Worm (Caenorhabditis elegans) whole organism, late embryonic: ENCODE results near the gene C35D6.3.

ENCODE experiments used
- C08G9.2 ChIP-seq: sonication (generic microtip); optimal IDR thresholded peaks from 2 replicates; lab custom pipeline; 2016; ENCODE audit warnings: mild to moderate bottlenecking, missing genetic modification characterization, moderate library complexity, missing compliant biosample characterization
- C38D4.7 ChIP-seq: fragments of 200-800 bp; sonication (Bioruptor generic); optimal IDR thresholded peaks from 2 replicates; lab custom pipeline; 2018; ENCODE audit warnings: mild to moderate bottlenecking, missing genetic modification characterization, moderate library complexity, missing compliant biosample characterization
- K02D7.2 ChIP-seq: sonication (generic microtip); optimal IDR thresholded peaks from 2 replicates; lab custom pipeline; 2017; ENCODE audit warnings: mild to moderate bottlenecking, missing genetic modification characterization, missing compliant biosample characterization
- K09A11.1 ChIP-seq: sonication (generic microtip); optimal IDR thresholded peaks from 2 replicates; lab custom pipeline; 2017; ENCODE audit warnings: antibody characterized with exemption, mild to moderate bottlenecking, missing genetic modification characterization, missing compliant biosample characterization; ENCODE audit not compliant: insufficient read depth
- T23F11.4 ChIP-seq: fragments of 200-800 bp; sonication (Bioruptor generic); optimal IDR thresholded peaks from 2 replicates; lab custom pipeline; 2018; ENCODE audit warnings: mild to moderate bottlenecking, missing genetic modification characterization, missing compliant biosample characterization
- Y22D7AL.16 ChIP-seq: sonication (generic microtip); optimal IDR thresholded peaks from 2 replicates; lab custom pipeline; 2016; ENCODE audit warnings: missing genetic modification characterization, missing compliant biosample characterization
- ceh-18 ChIP-seq: sonication (generic microtip); optimal IDR thresholded peaks from 2 replicates; lab custom pipeline; 2016; ENCODE audit warnings: missing genetic modification characterization, missing compliant biosample characterization
- ceh-22 ChIP-seq: sonication (generic microtip); optimal IDR thresholded peaks from 2 replicates; lab custom pipeline; 2017; ENCODE audit warnings: missing biosample characterization, missing genetic modification characterization
- ceh-31 ChIP-seq: sonication (generic microtip); optimal IDR thresholded peaks from 2 replicates; lab custom pipeline; 2016; ENCODE audit warnings: missing genetic modification characterization, missing compliant biosample characterization
- ceh-34 ChIP-seq: sonication (generic microtip); optimal IDR thresholded peaks from 2 replicates; lab custom pipeline; 2016; ENCODE audit warnings: mild to moderate bottlenecking, missing genetic modification characterization, missing compliant biosample characterization
- ceh-45 ChIP-seq: fragments of 200-800 bp; sonication (Bioruptor generic); IDR thresholded peaks from 2 replicates; pipeline ENCODE4 v1.3.6; 2022; ENCODE audit warnings: missing genetic modification reagents, missing genetic modification characterization, missing compliant biosample characterization
- ceh-48 ChIP-seq: sonication (generic microtip); optimal IDR thresholded peaks from 2 replicates; lab custom pipeline; 2016; ENCODE audit warnings: missing genetic modification characterization, inconsistent platforms, missing compliant biosample characterization
- ceh-6 ChIP-seq: fragments of 200-800 bp; sonication (Bioruptor generic); optimal IDR thresholded peaks from 2 replicates; lab custom pipeline; 2018; ENCODE audit warnings: mild to moderate bottlenecking, missing genetic modification characterization, missing compliant biosample characterization
- che-1 ChIP-seq: sonication (generic microtip); optimal IDR thresholded peaks from 2 replicates; lab custom pipeline; 2016; ENCODE audit warnings: mild to moderate bottlenecking, missing genetic modification characterization, missing compliant biosample characterization
- dmd-4 ChIP-seq: sonication (generic microtip); optimal IDR thresholded peaks from 2 replicates; lab custom pipeline; 2016; ENCODE audit warnings: borderline replicate concordance, missing genetic modification characterization, missing compliant biosample characterization
- dve-1 ChIP-seq: sonication (generic microtip); optimal IDR thresholded peaks from 2 replicates; lab custom pipeline; 2017; ENCODE audit warnings: antibody characterized with exemption, mild to moderate bottlenecking, missing genetic modification characterization, missing compliant biosample characterization
- elt-2 ChIP-seq: sonication (generic microtip); optimal IDR thresholded peaks from 2 replicates; lab custom pipeline; 2016; ENCODE audit warnings: missing genetic modification reagents, missing genetic modification characterization, missing compliant biosample characterization
- elt-4 ChIP-seq: sonication (generic microtip); optimal IDR thresholded peaks from 2 replicates; lab custom pipeline; 2016; ENCODE audit warnings: missing genetic modification characterization, missing compliant biosample characterization
- ets-4 ChIP-seq: sonication (generic microtip); optimal IDR thresholded peaks from 2 replicates; lab custom pipeline; 2016; ENCODE audit warnings: missing genetic modification characterization, missing compliant biosample characterization
- fax-1 ChIP-seq: sonication (generic microtip); optimal IDR thresholded peaks from 2 replicates; lab custom pipeline; 2016; ENCODE audit warnings: missing genotype, missing genetic modification characterization, missing compliant biosample characterization
- hlh-13 ChIP-seq: fragments of 200-800 bp; sonication (Bioruptor generic); optimal IDR thresholded peaks from 2 replicates; lab custom pipeline; 2018; ENCODE audit warnings: mild to moderate bottlenecking, missing genetic modification characterization, missing compliant biosample characterization
- hlh-30 ChIP-seq: sonication (generic microtip); optimal IDR thresholded peaks from 2 replicates; lab custom pipeline; 2017; ENCODE audit warnings: antibody characterized with exemption, missing genetic modification characterization, missing compliant biosample characterization; ENCODE audit not compliant: insufficient read depth
- lim-6 ChIP-seq: sonication (generic microtip); optimal IDR thresholded peaks from 2 replicates; lab custom pipeline; 2016; ENCODE audit warnings: missing genetic modification characterization, missing compliant biosample characterization
- lin-11 ChIP-seq: fragments of 200-800 bp; sonication (Bioruptor generic); optimal IDR thresholded peaks from 2 replicates; lab custom pipeline; 2018; ENCODE audit warnings: mild to moderate bottlenecking, missing genetic modification characterization, missing compliant biosample characterization
- madf-2 ChIP-seq: sonication (generic microtip); optimal IDR thresholded peaks from 2 replicates; lab custom pipeline; 2017; ENCODE audit warnings: missing genetic modification characterization, missing compliant biosample characterization
- nfya-1 ChIP-seq: sonication (generic microtip); optimal IDR thresholded peaks from 2 replicates; lab custom pipeline; 2017; ENCODE audit warnings: missing genetic modification characterization, mild to moderate bottlenecking, missing compliant biosample characterization, antibody characterized with exemption, moderate library complexity
- nhr-11 ChIP-seq: fragments of 150-350 bp; optimal IDR thresholded peaks from 2 replicates; lab custom pipeline; 2014; ENCODE audit warnings: missing biosample characterization, missing genetic modification characterization
- nhr-232 ChIP-seq: sonication (generic microtip); optimal IDR thresholded peaks from 2 replicates; lab custom pipeline; 2016; ENCODE audit warnings: missing genetic modification characterization, missing compliant biosample characterization
- npax-4 ChIP-seq: sonication (generic microtip); optimal IDR thresholded peaks from 2 replicates; lab custom pipeline; 2016; ENCODE audit warnings: missing genetic modification characterization, missing compliant biosample characterization
- odd-2 ChIP-seq: sonication (generic microtip); optimal IDR thresholded peaks from 2 replicates; lab custom pipeline; 2017; ENCODE audit warnings: antibody characterized with exemption, mild to moderate bottlenecking, missing genetic modification characterization, missing compliant biosample characterization
- pat-9 ChIP-seq: fragments of 200-800 bp; sonication (Bioruptor generic); optimal IDR thresholded peaks from 2 replicates; lab custom pipeline; 2018; ENCODE audit warnings: mild to moderate bottlenecking, missing genetic modification characterization, moderate library complexity, missing compliant biosample characterization
- pax-1 ChIP-seq: fragments of 150-350 bp; optimal IDR thresholded peaks from 2 replicates; lab custom pipeline; 2014; ENCODE audit warnings: missing biosample characterization, missing genetic modification characterization
- pha-2 ChIP-seq: sonication (generic microtip); optimal IDR thresholded peaks from 2 replicates; lab custom pipeline; 2017; ENCODE audit warnings: mild to moderate bottlenecking, missing genetic modification characterization, missing compliant biosample characterization
- pqm-1 ChIP-seq: sonication (generic microtip); optimal IDR thresholded peaks from 2 replicates; lab custom pipeline; 2016; ENCODE audit warnings: missing genetic modification characterization, missing compliant biosample characterization
- ref-2 ChIP-seq: sonication (generic microtip); optimal IDR thresholded peaks from 2 replicates; lab custom pipeline; 2016; ENCODE audit warnings: missing genetic modification characterization, missing compliant biosample characterization
- sox-2 ChIP-seq: fragments of 200-800 bp; sonication (Bioruptor generic); IDR thresholded peaks from 2 replicates; pipeline ENCODE4 v1.3.6; 2022; ENCODE audit warnings: missing genetic modification reagents, missing genetic modification characterization, missing compliant biosample characterization
- sox-4 ChIP-seq: sonication (generic microtip); optimal IDR thresholded peaks from 2 replicates; lab custom pipeline; 2017; ENCODE audit warnings: mild to moderate bottlenecking, missing genetic modification characterization, inconsistent platforms, missing compliant biosample characterization
- syd-9 ChIP-seq: sonication (generic microtip); optimal IDR thresholded peaks from 2 replicates; lab custom pipeline; 2016; ENCODE audit warnings: mild to moderate bottlenecking, missing genetic modification characterization, moderate library complexity, missing compliant biosample characterization
- tbx-7 ChIP-seq: sonication (generic microtip); optimal IDR thresholded peaks from 2 replicates; lab custom pipeline; 2016; ENCODE audit warnings: missing genotype, missing genetic modification characterization, missing compliant biosample characterization
- unc-3 ChIP-seq, 2 experiments: fragments of 200-800 bp in 1 of 2; sonication (Bioruptor generic) in 1 of 2; sonication (generic microtip) in 1 of 2; conservative IDR thresholded peaks in 1 of 2; optimal IDR thresholded peaks in 1 of 2; 2 replicates each; pipeline versions ENCODE4 v1.3.6 to Lab custom; 2016 to 2022; ENCODE audit warnings: missing compliant biosample characterization in 2 of 2, missing genetic modification characterization in 2 of 2, missing genetic modification reagents in 1 of 2
- unc-42 ChIP-seq: sonication (generic microtip); optimal IDR thresholded peaks from 2 replicates; lab custom pipeline; 2016; ENCODE audit warnings: missing genotype, missing genetic modification characterization, missing compliant biosample characterization
- unc-55 ChIP-seq: sonication (generic microtip); optimal IDR thresholded peaks from 2 replicates; lab custom pipeline; 2017; ENCODE audit warnings: missing biosample characterization, missing genetic modification reagents, missing genetic modification characterization
- unc-86 ChIP-seq: sonication (generic microtip); optimal IDR thresholded peaks from 2 replicates; lab custom pipeline; 2016; ENCODE audit warnings: missing genetic modification characterization, missing compliant biosample characterization

Gene C35D6.3

ce11 chrIV:16388856-16389461, 42.3 kb downstream of the C35D6.3 start (continued):
- TF ChIP-seq elt-4 (tag; lab: Kevin White, UChicago): no peak
- no peak for TF ChIP-seq odd-2
- TF ChIP-seq unc-42: no peak
- TF ChIP-seq nhr-232 (tag; lab: Kevin White, UChicago): peak; percentile 15
- TF ChIP-seq ceh-48 (tag; lab: Kevin White, UChicago): no peak
- TF ChIP-seq hlh-30 (tag; lab: Kevin White, UChicago): no peak
- peak; percentile 14 for TF ChIP-seq ceh-6 (GFP tag; lab: Kevin White, UChicago)
- peak; percentile 28 for TF ChIP-seq C38D4.7
- peak; percentile 10 for TF ChIP-seq pha-2 (tag; lab: Kevin White, UChicago)
- no peak for TF ChIP-seq Y22D7AL.16 (tag; lab: Kevin White, UChicago)
- no peak for TF ChIP-seq ceh-31 (tag; lab: Kevin White, UChicago)
- no peak for TF ChIP-seq sox-2 (GFP tag; lab: Robert Waterston, UW)
- no peak for TF ChIP-seq npax-4 (tag; lab: Kevin White, UChicago)
- TF ChIP-seq sox-4 (tag; lab: Kevin White, UChicago): no peak
- TF ChIP-seq elt-2 (tag; lab: Kevin White, UChicago): no peak
- TF ChIP-seq pqm-1 (tag; lab: Kevin White, UChicago): no peak
- no peak for TF ChIP-seq hlh-13
- no peak for TF ChIP-seq lim-6
- no peak for TF ChIP-seq T23F11.4 (GFP tag; lab: Kevin White, UChicago)
- TF ChIP-seq ref-2 (tag; lab: Kevin White, UChicago): no peak
- TF ChIP-seq tbx-7 (tag; lab: Kevin White, UChicago): no peak
- no peak for TF ChIP-seq ceh-34 (tag; lab: Kevin White, UChicago)
- peak; percentile 17 for TF ChIP-seq unc-86 (tag; lab: Kevin White, UChicago)
- TF ChIP-seq pax-1 (tag; lab: Kevin White, UChicago): no peak
- TF ChIP-seq ceh-45 (GFP tag; lab: Robert Waterston, UW): no peak
- no peak for TF ChIP-seq unc-55 (GFP tag; lab: Kevin White, UChicago)
- peak; percentile 11 for TF ChIP-seq madf-2 (tag; lab: Kevin White, UChicago)
- no peak for TF ChIP-seq unc-3 (GFP tag; conservative IDR thresholded peaks at IDR 0.05; lab: Robert Waterston, UW)
- no peak for TF ChIP-seq unc-3 (tag; optimal IDR thresholded peaks at IDR 0.05; lab: Kevin White, UChicago)
- TF ChIP-seq dmd-4: no peak
- TF ChIP-seq nfya-1 (tag; lab: Kevin White, UChicago): no peak
- TF ChIP-seq dve-1 (tag; lab: Kevin White, UChicago): peak; percentile 1
- no peak for TF ChIP-seq C08G9.2 (tag; lab: Kevin White, UChicago)
- TF ChIP-seq ets-4 (tag; lab: Kevin White, UChicago): no peak
- TF ChIP-seq K02D7.2 (tag; lab: Kevin White, UChicago): no peak
- no peak for TF ChIP-seq ceh-22
- TF ChIP-seq pat-9 (tag; lab: Kevin White, UChicago): peak; percentile 10

- no peak for TF ChIP-seq lin-11 (tag; lab: Kevin White, UChicago)
- TF ChIP-seq fax-1 (tag; lab: Kevin White, UChicago): no peak
- TF ChIP-seq ceh-45 (GFP tag; lab: Robert Waterston, UW): no peak
- TF ChIP-seq che-1 (tag; lab: Kevin White, UChicago): no peak
- no peak for TF ChIP-seq pax-1 (tag; lab: Kevin White, UChicago)
- no peak for TF ChIP-seq nhr-11 (tag; lab: Kevin White, UChicago)
- TF ChIP-seq ceh-22: no peak
- no peak for TF ChIP-seq syd-9 (tag; lab: Kevin White, UChicago)
- no peak for TF ChIP-seq K09A11.1 (tag; lab: Kevin White, UChicago)
- TF ChIP-seq ceh-18 (tag; lab: Kevin White, UChicago): no peak
- no peak for TF ChIP-seq ceh-31 (tag; lab: Kevin White, UChicago)
- TF ChIP-seq hlh-13: no peak
Measured at ce11 chrIV:16391470-16391869, 44.9 kb downstream of the C35D6.3 start.
